Fruit fly (Drosophila melanogaster): ENCODE data around the gene CG12725.

The CG12725 gene

dm6 chrX:13383770-13384169 is 18.9 kb downstream of the CG12725 start (continued):
- peak; percentile 44 for TF ChIP-seq MTF-1 (GFP tag; optimal IDR thresholded peaks at IDR 0.05; ENCODE audit: borderline replicate concordance)
- peak; percentile 41 for TF ChIP-seq ash1 (GFP tag; optimal IDR thresholded peaks at IDR 0.05)
- TF ChIP-seq Taf1 (GFP tag; IDR thresholded peaks at IDR 0.05) = peak; percentile 43; the same call in 1 of the 2 replicates
- TF ChIP-seq CG32767 (GFP tag; IDR thresholded peaks at IDR 0.05) = peak; percentile 98
- peak; percentile 17 for TF ChIP-seq CG17829 (tag; optimal IDR thresholded peaks at IDR 0.05)
- no peak for TF ChIP-seq ham (GFP tag; IDR thresholded peaks at IDR 0.05)
- TF ChIP-seq CG16815 (GFP tag; optimal IDR thresholded peaks at IDR 0.05) = no peak
- no peak for TF ChIP-seq sqz (GFP tag; optimal IDR thresholded peaks at IDR 0.05)
- peak; percentile 64 for TF ChIP-seq pum (GFP tag; optimal IDR thresholded peaks at IDR 0.05)
- no peak for TF ChIP-seq CG11504 (tag; optimal IDR thresholded peaks at IDR 0.05)
- peak; percentile 40; the same call in 1 of the 2 replicates for TF ChIP-seq H2.0 (GFP tag; IDR thresholded peaks at IDR 0.05)
- no peak for TF ChIP-seq tgo (GFP tag; IDR thresholded peaks at IDR 0.05)
- peak; percentile 40 for TF ChIP-seq grau (tag; optimal IDR thresholded peaks at IDR 0.05)
- TF ChIP-seq CG7786 (GFP tag; optimal IDR thresholded peaks at IDR 0.05) = peak; percentile 48
- no peak for TF ChIP-seq Nf-YB (GFP tag; optimal IDR thresholded peaks at IDR 0.05)
- no peak for TF ChIP-seq Dip2 (GFP tag; IDR thresholded peaks at IDR 0.05)
- no peak for TF ChIP-seq luna (GFP tag; optimal IDR thresholded peaks at IDR 0.05)
- peak; percentile 66 for TF ChIP-seq Drgx (GFP tag; IDR thresholded peaks at IDR 0.05)
- TF ChIP-seq gce (GFP tag; IDR thresholded peaks at IDR 0.05) = peak; percentile 22; the same call in 1 of the 3 replicates
- TF ChIP-seq Med (GFP tag) = peak; percentile 95
- TF ChIP-seq ftz-f1 (GFP tag; optimal IDR thresholded peaks at IDR 0.05) = peak; percentile 60
- TF ChIP-seq dysf (GFP tag; IDR thresholded peaks at IDR 0.05) = no peak; the same call in 2 of the 3 replicates
- TF ChIP-seq Camta (GFP tag; optimal IDR thresholded peaks at IDR 0.05) = peak; percentile 36
- TF ChIP-seq Ada2b (GFP tag; IDR thresholded peaks at IDR 0.05) = no peak
- TF ChIP-seq CG30403 (GFP tag; optimal IDR thresholded peaks at IDR 0.05) = peak; percentile 55
- TF ChIP-seq Hmr (GFP tag; optimal IDR thresholded peaks at IDR 0.05) = peak; percentile 50
- peak; percentile 93 for TF ChIP-seq sens (GFP tag)
- peak; percentile 40 for TF ChIP-seq HHEX (GFP tag; optimal IDR thresholded peaks at IDR 0.05)
- TF ChIP-seq ewg (GFP tag; optimal IDR thresholded peaks at IDR 0.05) = peak; percentile 12
- TF ChIP-seq Lpt (GFP tag; optimal IDR thresholded peaks at IDR 0.05) = no peak
- no peak for TF ChIP-seq corto (GFP tag; optimal IDR thresholded peaks at IDR 0.05)
- 0 out of 2 replicates have a peak, but pooled peaks have one; percentile 16 for TF ChIP-seq ttk (GFP tag; IDR thresholded peaks at IDR 0.05)
- no peak for TF ChIP-seq insv (GFP tag; optimal IDR thresholded peaks at IDR 0.05)
- peak; percentile 13 for TF ChIP-seq Dad (GFP tag; optimal IDR thresholded peaks at IDR 0.05)
- no peak for TF ChIP-seq CG4707 (GFP tag; optimal IDR thresholded peaks at IDR 0.05)
- TF ChIP-seq CG12391 (tag; optimal IDR thresholded peaks at IDR 0.05) = peak; percentile 36
- TF ChIP-seq CG8765 (GFP tag; IDR thresholded peaks at IDR 0.05) = no peak
- no peak for TF ChIP-seq Mrtf (GFP tag; IDR thresholded peaks at IDR 0.05)
- TF ChIP-seq maf-S (GFP tag; optimal IDR thresholded peaks at IDR 0.05) = peak; percentile 45
- peak; percentile 68 for TF ChIP-seq HmgD (GFP tag; optimal IDR thresholded peaks at IDR 0.05)
- no peak for TF ChIP-seq Elba2 (GFP tag; optimal IDR thresholded peaks at IDR 0.05)
- peak; percentile 42; the same call in 1 of the 2 replicates for TF ChIP-seq wdn (GFP tag; IDR thresholded peaks at IDR 0.05)
- TF ChIP-seq chm (GFP tag; IDR thresholded peaks at IDR 0.05) = peak; percentile 71; the same call in 1 of the 2 replicates
- 0 out of 3 replicates have a peak, but pooled peaks have one; percentile 45 for TF ChIP-seq Optix (GFP tag; IDR thresholded peaks at IDR 0.05)
- no peak for TF ChIP-seq Bdp1 (GFP tag; optimal IDR thresholded peaks at IDR 0.05)
- no peak for TF ChIP-seq CG16813 (GFP tag; IDR thresholded peaks at IDR 0.05; ENCODE audit: partially characterized antibody)
- TF ChIP-seq wor (GFP tag; IDR thresholded peaks at IDR 0.05) = no peak
- no peak for TF ChIP-seq dmrt11E (tag; optimal IDR thresholded peaks at IDR 0.05)
- TF ChIP-seq CG3726 (GFP tag; IDR thresholded peaks at IDR 0.05) = no peak
- peak; percentile 30; the same call in 1 of the 3 replicates for TF ChIP-seq ase (GFP tag; IDR thresholded peaks at IDR 0.05)
- TF ChIP-seq CG11247 (GFP tag; IDR thresholded peaks at IDR 0.05) = peak; percentile 41; the same call in 1 of the 2 replicates
- peak; percentile 56 for TF ChIP-seq CHES-1-like (GFP tag; optimal IDR thresholded peaks at IDR 0.05)
